Worm (Caenorhabditis elegans) whole organism, L3 larva: ENCODE results near the gene Y56A3A.41.

Source experiments
- R02D3.7 ChIP-seq: fragments of 150-350 bp; optimal IDR thresholded peaks from 2 replicates; lab custom pipeline; 2014; ENCODE audit warnings: missing biosample characterization, missing genetic modification characterization
- ZK546.5 ChIP-seq: sonication (generic microtip); optimal IDR thresholded peaks from 2 replicates; lab custom pipeline; 2017; ENCODE audit warnings: missing biosample characterization, missing genetic modification characterization
- aly-2 ChIP-seq: fragments of 150-350 bp; optimal IDR thresholded peaks from 2 replicates; lab custom pipeline; 2014; ENCODE audit warnings: missing biosample characterization, missing genetic modification characterization
- ama-1 ChIP-seq: fragments of 150-350 bp; optimal IDR thresholded peaks from 2 replicates; lab custom pipeline; 2018
- ceh-16 ChIP-seq: sonication (generic microtip); optimal IDR thresholded peaks from 2 replicates; lab custom pipeline; 2017; ENCODE audit warnings: missing biosample characterization, missing genetic modification characterization
- ceh-82 ChIP-seq: fragments of 150-350 bp; optimal IDR thresholded peaks from 2 replicates; lab custom pipeline; 2014; ENCODE audit warnings: missing biosample characterization, missing genetic modification characterization
- ceh-9 ChIP-seq: sonication (generic microtip); optimal IDR thresholded peaks from 2 replicates; lab custom pipeline; 2018; ENCODE audit warnings: missing biosample characterization, missing genetic modification characterization
- egl-27 ChIP-seq: sonication (generic microtip); optimal IDR thresholded peaks from 4 replicates; lab custom pipeline; 2017; ENCODE audit warnings: missing biosample characterization, missing genetic modification reagents, missing genetic modification characterization
- egl-5 ChIP-seq: fragments of 150-350 bp; optimal IDR thresholded peaks from 2 replicates; lab custom pipeline; 2017; ENCODE audit warnings: missing biosample characterization, missing genetic modification reagents, missing genetic modification characterization, inconsistent platforms
- elt-1 ChIP-seq: fragments of 150-350 bp; optimal IDR thresholded peaks from 2 replicates; lab custom pipeline; 2014; ENCODE audit warnings: missing biosample characterization, missing genetic modification characterization
- elt-2 ChIP-seq: sonication (generic microtip); optimal IDR thresholded peaks from 2 replicates; lab custom pipeline; 2016; ENCODE audit warnings: missing genetic modification reagents, mild to moderate bottlenecking, missing genetic modification characterization, missing compliant biosample characterization
- elt-3 ChIP-seq, 3 experiments: fragments of 150-350 bp in 1 of 3; sonication (generic microtip) in 2 of 3; optimal IDR thresholded peaks; 2 replicates in 2 of 3; 4 replicates in 1 of 3; lab custom pipeline; 2014 to 2017; ENCODE audit warnings: missing biosample characterization in 3 of 3, missing genetic modification characterization in 3 of 3
- eor-1 ChIP-seq, 2 experiments: fragments of 150-350 bp; optimal IDR thresholded peaks; 2 replicates each; lab custom pipeline; 2014 to 2018; ENCODE audit warnings: missing biosample characterization in 2 of 2, missing genetic modification characterization in 2 of 2
- fkh-10 ChIP-seq: sonication (generic microtip); optimal IDR thresholded peaks from 2 replicates; lab custom pipeline; 2017; ENCODE audit warnings: missing biosample characterization, missing genetic modification reagents, missing genetic modification characterization
- fkh-2 ChIP-seq: fragments of 150-350 bp; optimal IDR thresholded peaks from 2 replicates; lab custom pipeline; 2014; ENCODE audit warnings: missing biosample characterization, missing genetic modification reagents, missing genetic modification characterization
- hmg-11 ChIP-seq: sonication (generic microtip); optimal IDR thresholded peaks from 2 replicates; lab custom pipeline; 2016; ENCODE audit warnings: missing genetic modification characterization, missing compliant biosample characterization
- jun-1 ChIP-seq: fragments of 150-350 bp; optimal IDR thresholded peaks from 2 replicates; lab custom pipeline; 2014; ENCODE audit warnings: missing biosample characterization, missing genetic modification reagents, missing genetic modification characterization
- lin-15B ChIP-seq: fragments of 150-350 bp; optimal IDR thresholded peaks from 2 replicates; lab custom pipeline; 2014; ENCODE audit warnings: missing biosample characterization, missing genetic modification characterization
- lin-39 ChIP-seq: fragments of 150-350 bp; optimal IDR thresholded peaks from 2 replicates; lab custom pipeline; 2018; ENCODE audit warnings: missing biosample characterization, missing genetic modification reagents, missing genetic modification characterization
- lsy-12 ChIP-seq: sonication (generic microtip); optimal IDR thresholded peaks from 2 replicates; lab custom pipeline; 2016; ENCODE audit warnings: mild to moderate bottlenecking, missing genetic modification characterization, missing compliant biosample characterization
- mdl-1 ChIP-seq: fragments of 150-350 bp; optimal IDR thresholded peaks from 2 replicates; lab custom pipeline; 2014; ENCODE audit warnings: missing biosample characterization, missing genetic modification characterization
- mml-1 ChIP-seq: fragments of 150-350 bp; sonication (generic microtip); optimal IDR thresholded peaks from 3 replicates; lab custom pipeline; 2014; ENCODE audit warnings: missing biosample characterization, missing genetic modification characterization
- nfya-1 ChIP-seq: sonication (generic microtip); optimal IDR thresholded peaks from 2 replicates; lab custom pipeline; 2017; ENCODE audit warnings: missing genetic modification characterization, mild to moderate bottlenecking, missing compliant biosample characterization, antibody characterized with exemption, moderate library complexity; ENCODE audit not compliant: insufficient read depth
- nhr-11 ChIP-seq: fragments of 150-350 bp; optimal IDR thresholded peaks from 2 replicates; lab custom pipeline; 2014; ENCODE audit warnings: missing biosample characterization, missing genetic modification characterization
- nhr-12 ChIP-seq: fragments of 150-350 bp; optimal IDR thresholded peaks from 2 replicates; lab custom pipeline; 2014; ENCODE audit warnings: missing biosample characterization, missing genetic modification characterization
- nhr-23 ChIP-seq: fragments of 150-350 bp; optimal IDR thresholded peaks from 2 replicates; lab custom pipeline; 2014; ENCODE audit warnings: missing biosample characterization, missing genetic modification reagents, missing genetic modification characterization
- nhr-237 ChIP-seq: fragments of 150-350 bp; optimal IDR thresholded peaks from 2 replicates; lab custom pipeline; 2014; ENCODE audit warnings: missing biosample characterization, missing genetic modification characterization
- nhr-25 ChIP-seq: sonication (generic microtip); optimal IDR thresholded peaks from 2 replicates; lab custom pipeline; 2017; ENCODE audit warnings: missing biosample characterization, missing genetic modification characterization
- nhr-43 ChIP-seq: sonication (generic microtip); optimal IDR thresholded peaks from 2 replicates; lab custom pipeline; 2016; ENCODE audit warnings: mild to moderate bottlenecking, missing genetic modification characterization, missing compliant biosample characterization; ENCODE audit not compliant: poor library complexity, severe bottlenecking
- nhr-67 ChIP-seq: fragments of 150-350 bp; optimal IDR thresholded peaks from 2 replicates; lab custom pipeline; 2014; ENCODE audit warnings: missing biosample characterization, missing genetic modification characterization
- nhr-76 ChIP-seq: fragments of 150-350 bp; sonication (generic microtip); optimal IDR thresholded peaks from 5 replicates; lab custom pipeline; 2014; ENCODE audit warnings: missing biosample characterization, missing genetic modification characterization
- nhr-77 ChIP-seq: fragments of 150-350 bp; optimal IDR thresholded peaks from 2 replicates; lab custom pipeline; 2014; ENCODE audit warnings: missing biosample characterization, missing genetic modification characterization
- pha-4 ChIP-seq: fragments of 150-350 bp; optimal IDR thresholded peaks from 2 replicates; lab custom pipeline; 2014; ENCODE audit warnings: missing biosample characterization, missing genetic modification reagents, missing genetic modification characterization
- pqm-1 ChIP-seq: fragments of 150-350 bp; optimal IDR thresholded peaks from 2 replicates; lab custom pipeline; 2017; ENCODE audit warnings: missing biosample characterization, missing genetic modification characterization, inconsistent platforms
- sea-2 ChIP-seq: fragments of 150-350 bp; sonication (generic microtip); optimal IDR thresholded peaks from 4 replicates; lab custom pipeline; 2014; ENCODE audit warnings: missing biosample characterization, missing genetic modification reagents, missing genetic modification characterization
- skn-1 ChIP-seq: fragments of 150-350 bp; optimal IDR thresholded peaks from 2 replicates; lab custom pipeline; 2014; ENCODE audit warnings: missing biosample characterization, missing genetic modification characterization
- snpc-4 ChIP-seq: fragments of 150-350 bp; optimal IDR thresholded peaks from 2 replicates; lab custom pipeline; 2014; ENCODE audit warnings: missing biosample characterization, missing genetic modification characterization
- tbx-2 ChIP-seq: sonication (generic microtip); optimal IDR thresholded peaks from 2 replicates; lab custom pipeline; 2016; ENCODE audit warnings: mild to moderate bottlenecking, missing genetic modification characterization, missing compliant biosample characterization
- unc-39 ChIP-seq: sonication (generic microtip); optimal IDR thresholded peaks from 4 replicates; lab custom pipeline; 2017; ENCODE audit warnings: missing biosample characterization, missing genetic modification characterization
- unc-62 ChIP-seq: fragments of 150-350 bp; sonication (generic microtip); optimal IDR thresholded peaks from 4 replicates; lab custom pipeline; 2014; ENCODE audit warnings: missing biosample characterization, missing genetic modification reagents, missing genetic modification characterization
- zag-1 ChIP-seq: fragments of 150-350 bp; optimal IDR thresholded peaks from 2 replicates; lab custom pipeline; 2014; ENCODE audit warnings: missing biosample characterization, missing genetic modification characterization
- ztf-11 ChIP-seq: fragments of 150-350 bp; optimal IDR thresholded peaks from 2 replicates; lab custom pipeline; 2014; ENCODE audit warnings: missing biosample characterization, missing genetic modification characterization
- ztf-4 ChIP-seq: fragments of 150-350 bp; optimal IDR thresholded peaks from 2 replicates; lab custom pipeline; 2014; ENCODE audit warnings: missing biosample characterization, missing genetic modification characterization

Y56A3A.41 gene

DNA sequence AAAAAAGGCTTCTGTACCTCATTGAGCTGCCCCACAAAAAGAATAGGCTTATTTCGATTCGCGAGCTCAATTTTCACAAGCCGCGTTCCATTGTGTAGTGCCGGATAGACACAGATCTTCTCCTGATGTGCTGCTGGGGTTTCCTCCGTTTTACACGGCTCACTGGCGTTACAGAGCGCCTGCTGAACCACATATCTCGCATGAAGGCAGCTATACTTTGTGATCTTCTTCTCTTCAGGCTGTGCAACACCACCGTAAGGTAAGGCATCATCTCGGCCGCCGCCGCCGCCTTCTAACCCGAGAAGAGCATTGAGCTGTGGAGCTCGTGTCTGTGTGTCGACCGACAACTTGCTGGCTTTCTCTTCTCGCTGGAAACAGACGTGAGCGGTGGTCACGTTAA lies 39.3 kb downstream of the Y56A3A.41 start:
- TF ChIP-seq skn-1 (tag; lab: Kevin White, UChicago) = no peak
- no peak for TF ChIP-seq ztf-4 (tag; lab: Kevin White, UChicago)
- TF ChIP-seq unc-39 (tag; lab: Kevin White, UChicago) = no peak
- TF ChIP-seq ztf-11 (tag; lab: Kevin White, UChicago) = no peak
- no peak for TF ChIP-seq egl-27 (tag; lab: Kevin White, UChicago)
- TF ChIP-seq pha-4 (tag; lab: Kevin White, UChicago) = no peak
- no peak for TF ChIP-seq elt-1 (tag; lab: Kevin White, UChicago)
- TF ChIP-seq nfya-1 (tag; lab: Kevin White, UChicago) = no peak
- TF ChIP-seq aly-2 = no peak
- TF ChIP-seq ZK546.5 (tag; lab: Kevin White, UChicago) = no peak
- no peak for TF ChIP-seq nhr-12
- no peak for TF ChIP-seq nhr-237
- TF ChIP-seq unc-62 (GFP tag; lab: Kevin White, UChicago) = no peak
- TF ChIP-seq R02D3.7 (tag; lab: Kevin White, UChicago) = no peak
- no peak for TF ChIP-seq hmg-11 (tag; lab: Kevin White, UChicago)
- TF ChIP-seq tbx-2 = no peak
- no peak for TF ChIP-seq nhr-43 (tag; lab: Kevin White, UChicago)
- TF ChIP-seq elt-3 (tag; optimal IDR thresholded peaks at IDR 0.05; lab: Kevin White, UChicago) = no peak

ce11 chrIII:11849590-11849989 lies 43.2 kb downstream of the Y56A3A.41 start:
- TF ChIP-seq nhr-43 (tag; lab: Kevin White, UChicago) = no peak
- TF ChIP-seq R02D3.7 (tag; lab: Kevin White, UChicago) = no peak
- no peak for TF ChIP-seq elt-2 (tag; lab: Kevin White, UChicago)
- TF ChIP-seq tbx-2 = no peak
- TF ChIP-seq snpc-4 (tag; lab: Kevin White, UChicago) = no peak
- no peak for TF ChIP-seq pqm-1
- TF ChIP-seq nhr-237 = no peak
- no peak for TF ChIP-seq ceh-82 (tag; lab: Kevin White, UChicago)
- no peak for TF ChIP-seq nhr-12
- no peak for TF ChIP-seq nhr-67 (tag; lab: Kevin White, UChicago)

ce11 chrIII:11848317-11848716 lies 44.5 kb downstream of the Y56A3A.41 start:
- TF ChIP-seq R02D3.7 (tag; lab: Kevin White, UChicago) (no peak), tbx-2 (no peak), egl-5 (tag; lab: Kevin White, UChicago) (no peak), ceh-16 (no peak), mdl-1 (tag; lab: Kevin White, UChicago) (no peak), unc-62 (GFP tag; lab: Kevin White, UChicago) (no peak), egl-27 (tag; lab: Kevin White, UChicago) (no peak), sea-2 (no peak), zag-1 (tag; lab: Kevin White, UChicago) (no peak), ceh-9 (no peak), ZK546.5 (tag; lab: Kevin White, UChicago) (no peak), fkh-2 (tag; lab: Kevin White, UChicago) (no peak), nhr-25 (no peak), lin-39 (tag; lab: Kevin White, UChicago) (no peak), skn-1 (tag; lab: Kevin White, UChicago) (no peak), eor-1 (tag; optimal IDR thresholded peaks at IDR 0.05; lab: Kevin White, UChicago) (no peak), nfya-1 (tag; lab: Kevin White, UChicago) (no peak), mml-1 (tag; lab: Kevin White, UChicago) (no peak)

ce11 chrIII:11847658-11848202 lies 45.1 kb downstream of the Y56A3A.41 start, which contains the start of gene mif-1:
TSS of gene mif-1 (plus strand) at chrIII:11848152.
- TF ChIP-seq ztf-4 (tag; lab: Kevin White, UChicago) = no peak
- TF ChIP-seq nhr-76 (tag; lab: Kevin White, UChicago) = no peak
- no peak for TF ChIP-seq jun-1 (tag; lab: Kevin White, UChicago)
- TF ChIP-seq elt-2 (tag; lab: Kevin White, UChicago) = peak; percentile 9
- peak; percentile 66 for TF ChIP-seq lin-15B (tag; lab: Kevin White, UChicago)
- no peak for TF ChIP-seq ceh-9
- TF ChIP-seq nhr-77 (tag; lab: Kevin White, UChicago) = no peak
- TF ChIP-seq unc-39 (tag; lab: Kevin White, UChicago) = no peak
- no peak for TF ChIP-seq aly-2
- no peak for TF ChIP-seq mdl-1 (tag; lab: Kevin White, UChicago)
- TF ChIP-seq hmg-11 (tag; lab: Kevin White, UChicago) = peak; percentile 33
- no peak for TF ChIP-seq pqm-1
- no peak for TF ChIP-seq ama-1 (lab: Kevin White, UChicago)
- no peak for TF ChIP-seq elt-3 (tag; optimal IDR thresholded peaks at IDR 0.05; lab: Kevin White, UChicago)
- TF ChIP-seq sea-2 = no peak
- no peak for TF ChIP-seq nhr-43 (tag; lab: Kevin White, UChicago)
- no peak for TF ChIP-seq zag-1 (tag; lab: Kevin White, UChicago)
- TF ChIP-seq nfya-1 (tag; lab: Kevin White, UChicago) = peak; percentile 97
- peak; percentile 59 for TF ChIP-seq egl-5 (tag; lab: Kevin White, UChicago)
- no peak for TF ChIP-seq ceh-82 (tag; lab: Kevin White, UChicago)
- no peak for TF ChIP-seq ZK546.5 (tag; lab: Kevin White, UChicago)
- TF ChIP-seq pha-4 (tag; lab: Kevin White, UChicago) = peak; percentile 69
- TF ChIP-seq fkh-2 (tag; lab: Kevin White, UChicago) = no peak
- no peak for TF ChIP-seq nhr-11 (tag; lab: Kevin White, UChicago)
- TF ChIP-seq lin-39 (tag; lab: Kevin White, UChicago) = peak; percentile 64
- TF ChIP-seq ztf-11 (tag; lab: Kevin White, UChicago) = no peak
- TF ChIP-seq nhr-67 (tag; lab: Kevin White, UChicago) = no peak
- no peak for TF ChIP-seq nhr-23
- TF ChIP-seq fkh-10 = no peak
- no peak for TF ChIP-seq lsy-12
- TF ChIP-seq nhr-25 = no peak
- no peak for TF ChIP-seq skn-1 (tag; lab: Kevin White, UChicago)
